Fruit fly (Drosophila melanogaster): Measurements from ENCODE around the gene Prosbeta4.

DNA sequence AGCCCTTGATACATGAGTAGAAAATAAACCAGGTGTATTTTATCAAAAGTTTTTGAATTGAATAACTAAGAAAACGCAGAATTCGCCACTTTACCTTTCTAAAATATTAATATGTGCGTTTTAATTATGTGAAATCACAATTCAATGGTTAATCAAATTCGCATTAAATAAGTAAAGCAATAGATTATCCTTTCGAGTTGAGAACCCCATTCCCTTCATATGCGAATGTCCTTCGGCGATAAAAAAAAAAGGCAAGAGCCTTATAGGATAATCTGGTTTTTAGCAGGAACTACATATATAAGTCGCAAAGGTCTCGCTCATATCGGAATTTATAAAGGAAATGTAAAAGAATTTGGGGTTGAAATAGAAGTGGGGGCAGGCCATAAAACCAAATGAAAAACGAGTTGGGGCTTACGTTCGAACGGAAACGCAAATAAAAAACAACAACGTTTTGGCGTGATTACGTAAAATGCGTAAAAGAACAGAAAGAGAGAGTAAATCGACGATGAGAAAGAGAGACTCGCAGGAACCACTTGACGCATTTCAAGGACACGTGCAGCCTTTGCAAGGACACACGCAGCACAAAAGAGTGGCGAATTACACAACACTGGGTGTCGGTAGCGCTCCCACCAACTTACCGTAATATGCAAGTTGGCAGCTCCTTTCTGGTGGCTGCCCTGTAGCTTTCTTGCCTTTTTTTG, 16.6 kb downstream of the Prosbeta4 start:
- TF ChIP-seq Lpt (GFP tag; optimal IDR thresholded peaks at IDR 0.05) = no peak
- no peak for TF ChIP-seq CG32767 (GFP tag; IDR thresholded peaks at IDR 0.05)
- no peak for TF ChIP-seq phol (tag; optimal IDR thresholded peaks at IDR 0.05)
- TF ChIP-seq gt (GFP tag; IDR thresholded peaks at IDR 0.05) = no peak
- TF ChIP-seq CG10267 (tag; optimal IDR thresholded peaks at IDR 0.05) = no peak
- no peak for TF ChIP-seq CG17612 (GFP tag; IDR thresholded peaks at IDR 0.05)
- no peak for TF ChIP-seq CG18764 (GFP tag; optimal IDR thresholded peaks at IDR 0.05)

All from whole organism, embryonic.